Worm (Caenorhabditis elegans): ENCODE data around the gene C31H1.5.

C31H1.5 gene

ce11 chrIV:5764392-5764791 is 32.2 kb downstream of the C31H1.5 start (continued):
- TF ChIP-seq hmg-11 (tag; optimal IDR thresholded peaks at IDR 0.05) (no peak), pqm-1 (tag; optimal IDR thresholded peaks at IDR 0.05) (peak; percentile 58), unc-39 (tag; optimal IDR thresholded peaks at IDR 0.05) (no peak), nhr-12 (tag; optimal IDR thresholded peaks at IDR 0.05) (no peak)

ce11 chrIV:5762770-5763169 is 33.8 kb downstream of the C31H1.5 start:
- no peak for TF ChIP-seq snpc-4 (tag; optimal IDR thresholded peaks at IDR 0.05)
- TF ChIP-seq nhr-43 (tag; optimal IDR thresholded peaks at IDR 0.05; ENCODE audit: poor library complexity, severe bottlenecking): peak; percentile 22
- TF ChIP-seq fkh-2 (tag; optimal IDR thresholded peaks at IDR 0.05): no peak
- no peak for TF ChIP-seq ceh-28 (tag; optimal IDR thresholded peaks at IDR 0.05)
- TF ChIP-seq mdl-1 (tag; optimal IDR thresholded peaks at IDR 0.05): no peak
- peak; percentile 89 for TF ChIP-seq pqm-1 (tag; optimal IDR thresholded peaks at IDR 0.05)
- TF ChIP-seq jun-1 (tag; optimal IDR thresholded peaks at IDR 0.05): peak; percentile 59
- TF ChIP-seq ceh-16 (tag; optimal IDR thresholded peaks at IDR 0.05): no peak
- peak; percentile 6 for TF ChIP-seq mml-1 (tag; optimal IDR thresholded peaks at IDR 0.05)
- no peak for TF ChIP-seq sea-2 (GFP tag; optimal IDR thresholded peaks at IDR 0.05)
- peak; percentile 67 for TF ChIP-seq elt-2 (tag; optimal IDR thresholded peaks at IDR 0.05)
- peak; percentile 10 for TF ChIP-seq nhr-25 (tag; optimal IDR thresholded peaks at IDR 0.05)
- TF ChIP-seq skn-1 (tag; optimal IDR thresholded peaks at IDR 0.05): no peak
- no peak for TF ChIP-seq unc-39 (tag; optimal IDR thresholded peaks at IDR 0.05)
- TF ChIP-seq nhr-12 (tag; optimal IDR thresholded peaks at IDR 0.05): no peak
- TF ChIP-seq aly-2 (tag; optimal IDR thresholded peaks at IDR 0.05): no peak
- no peak for TF ChIP-seq nhr-11 (tag; optimal IDR thresholded peaks at IDR 0.05)
- no peak for TF ChIP-seq nhr-77 (tag; optimal IDR thresholded peaks at IDR 0.05)
- no peak for TF ChIP-seq ztf-11 (tag; optimal IDR thresholded peaks at IDR 0.05)
- TF ChIP-seq R02D3.7 (tag; optimal IDR thresholded peaks at IDR 0.05): no peak
- no peak for TF ChIP-seq nfya-1 (tag; optimal IDR thresholded peaks at IDR 0.05; ENCODE audit: insufficient read depth)

- TF ChIP-seq elt-1 (tag; optimal IDR thresholded peaks at IDR 0.05) (peak; percentile 68), lsy-12 (tag; optimal IDR thresholded peaks at IDR 0.05) (no peak)
Measured at ce11 chrIV:5761211-5761907, 35.2 kb downstream of the C31H1.5 start.

ce11 chrIV:5760656-5761055 is 35.9 kb downstream of the C31H1.5 start:
- TF ChIP-seq tbx-2 (tag; optimal IDR thresholded peaks at IDR 0.05) (no peak), lin-39 (tag; optimal IDR thresholded peaks at IDR 0.05) (no peak)

- TF ChIP-seq nfya-1 (tag; optimal IDR thresholded peaks at IDR 0.05; ENCODE audit: insufficient read depth) (no peak), tbx-2 (tag; optimal IDR thresholded peaks at IDR 0.05) (no peak), ceh-16 (tag; optimal IDR thresholded peaks at IDR 0.05) (no peak), daf-12 (tag; optimal IDR thresholded peaks at IDR 0.05) (no peak), ceh-9 (tag; optimal IDR thresholded peaks at IDR 0.05) (no peak), lsy-12 (tag; optimal IDR thresholded peaks at IDR 0.05) (no peak), fkh-2 (tag; optimal IDR thresholded peaks at IDR 0.05) (no peak), nhr-25 (tag; optimal IDR thresholded peaks at IDR 0.05) (peak; percentile 13), R02D3.7 (tag; optimal IDR thresholded peaks at IDR 0.05) (no peak), elt-1 (tag; optimal IDR thresholded peaks at IDR 0.05) (peak; percentile 88), nhr-11 (tag; optimal IDR thresholded peaks at IDR 0.05) (no peak), nhr-23 (tag; optimal IDR thresholded peaks at IDR 0.05) (no peak)
Measured at ce11 chrIV:5758695-5759094, 37.9 kb downstream of the C31H1.5 start.

ce11 chrIV:5757762-5758161 is 38.8 kb downstream of the C31H1.5 start, which contains the start of gene nhr-46:
Gene nhr-46 (minus strand): TSS chrIV:5757862.
- no peak for TF ChIP-seq egl-5 (tag; optimal IDR thresholded peaks at IDR 0.05)
- TF ChIP-seq lsy-12 (tag; optimal IDR thresholded peaks at IDR 0.05): no peak
- TF ChIP-seq ztf-11 (tag; optimal IDR thresholded peaks at IDR 0.05): no peak
- TF ChIP-seq nhr-25 (tag; optimal IDR thresholded peaks at IDR 0.05): no peak
- no peak for TF ChIP-seq ztf-4 (tag; optimal IDR thresholded peaks at IDR 0.05)
- TF ChIP-seq ceh-28 (tag; optimal IDR thresholded peaks at IDR 0.05): no peak
- no peak for TF ChIP-seq elt-2 (tag; optimal IDR thresholded peaks at IDR 0.05)
- no peak for TF ChIP-seq unc-39 (tag; optimal IDR thresholded peaks at IDR 0.05)
- TF ChIP-seq ama-1 (optimal IDR thresholded peaks at IDR 0.05): no peak
- no peak for TF ChIP-seq nfya-1 (tag; optimal IDR thresholded peaks at IDR 0.05; ENCODE audit: insufficient read depth)
- no peak for TF ChIP-seq elt-1 (tag; optimal IDR thresholded peaks at IDR 0.05)
- TF ChIP-seq nhr-12 (tag; optimal IDR thresholded peaks at IDR 0.05): no peak
- TF ChIP-seq fkh-10 (GFP tag; optimal IDR thresholded peaks at IDR 0.05): no peak
- TF ChIP-seq ceh-16 (tag; optimal IDR thresholded peaks at IDR 0.05): no peak
- no peak for TF ChIP-seq unc-62 (GFP tag; optimal IDR thresholded peaks at IDR 0.05)
